Worm (Caenorhabditis elegans): Measurements from ENCODE around the gene trx-3.

ce11 chrIV:4469055-4469454 is 17.8 kb upstream of the trx-3 start:
- TF ChIP-seq sup-37 (GFP tag; optimal IDR thresholded peaks at IDR 0.05) (no peak), zag-1 (tag; optimal IDR thresholded peaks at IDR 0.05) (no peak), mef-2 (tag; optimal IDR thresholded peaks at IDR 0.05) (no peak), dpl-1 (GFP tag; optimal IDR thresholded peaks at IDR 0.05) (no peak), lsy-2 (tag; optimal IDR thresholded peaks at IDR 0.05) (no peak), unc-86 (tag; optimal IDR thresholded peaks at IDR 0.05) (no peak), efl-1 (optimal IDR thresholded peaks at IDR 0.05) (no peak), efl-1 (GFP tag; optimal IDR thresholded peaks at IDR 0.05 in 1 of 2) (peak in 1 of 2 experiments; percentile 86)
